Fruit fly (Drosophila melanogaster) whole organism, embryonic: ENCODE measurements around the gene Hpd.

Experiments used
- Abd-B ChIP-seq: fragments of 200-800 bp; sonication (Bioruptor generic); optimal IDR thresholded peaks from 2 replicates; lab custom pipeline; 2018; ENCODE audit warnings: missing biosample characterization, mild to moderate bottlenecking, missing genetic modification characterization, moderate library complexity
- Aef1 ChIP-seq: fragments of 200-800 bp; sonication (Bioruptor generic); IDR thresholded peaks from 3 replicates; pipeline ENCODE4 v1.3.6; 2022; ENCODE audit warnings: missing biosample characterization, missing genetic modification characterization
- B-H1 ChIP-seq: fragments of 200-800 bp; sonication (Bioruptor generic); IDR thresholded peaks from 3 replicates; pipeline ENCODE4 v1.3.6; 2022; ENCODE audit warnings: missing biosample characterization, missing genetic modification characterization
- Bteb2 ChIP-seq: fragments of 200-800 bp; sonication (Bioruptor generic); optimal IDR thresholded peaks from 2 replicates; lab custom pipeline; 2016; ENCODE audit warnings: missing biosample characterization, missing genetic modification characterization
- CG10274 ChIP-seq: fragments of 200-800 bp; sonication (Bioruptor generic); optimal IDR thresholded peaks from 3 replicates; lab custom pipeline; 2017; ENCODE audit warnings: missing biosample characterization, mild to moderate bottlenecking, missing genetic modification characterization
- CG10321 ChIP-seq: fragments of 200-800 bp; sonication (Bioruptor generic); IDR thresholded peaks from 2 replicates; pipeline ENCODE4 v1.3.6; 2022; ENCODE audit warnings: missing biosample characterization, missing genetic modification characterization
- CG10366 ChIP-seq: fragments of 200-800 bp; sonication (Bioruptor generic); IDR thresholded peaks from 2 replicates; pipeline ENCODE4 v1.3.6; 2022; ENCODE audit warnings: missing biosample characterization, missing genetic modification characterization
- CG1233 ChIP-seq: fragments of 200-800 bp; sonication (Bioruptor generic); optimal IDR thresholded peaks from 4 replicates; lab custom pipeline; 2018; ENCODE audit warnings: missing biosample characterization, mild to moderate bottlenecking, missing genetic modification characterization
- CG14710 ChIP-seq: fragments of 200-800 bp; sonication (Bioruptor generic); optimal IDR thresholded peaks from 3 replicates; lab custom pipeline; 2019; ENCODE audit warnings: missing biosample characterization, mild to moderate bottlenecking, missing genetic modification characterization, moderate library complexity
- CG14860 ChIP-seq: fragments of 200-800 bp; sonication (Bioruptor generic); IDR thresholded peaks from 3 replicates; pipeline ENCODE4 v1.3.6; 2022; ENCODE audit warnings: missing biosample characterization, missing genetic modification characterization; ENCODE audit not compliant: partially characterized antibody
- CG1529 ChIP-seq: fragments of 200-800 bp; sonication (Bioruptor generic); optimal IDR thresholded peaks from 3 replicates; lab custom pipeline; 2018; ENCODE audit warnings: missing biosample characterization, missing genetic modification characterization
- CG17361 ChIP-seq: fragments of 200-800 bp; sonication (Bioruptor generic); IDR thresholded peaks from 3 replicates; pipeline ENCODE4 v1.3.6; 2022; ENCODE audit warnings: missing biosample characterization, missing genetic modification characterization
- CG2120 ChIP-seq: fragments of 200-800 bp; sonication (Bioruptor generic); optimal IDR thresholded peaks from 3 replicates; lab custom pipeline; 2016; ENCODE audit warnings: missing biosample characterization, missing genetic modification characterization
- CG31224 ChIP-seq: fragments of 200-800 bp; sonication (Bioruptor generic); IDR thresholded peaks from 2 replicates; pipeline ENCODE4 v1.3.6; 2022; ENCODE audit warnings: missing biosample characterization, missing genetic modification characterization
- CG3281 ChIP-seq: fragments of 200-800 bp; sonication (Bioruptor generic); optimal IDR thresholded peaks from 3 replicates; lab custom pipeline; 2017; ENCODE audit warnings: missing biosample characterization, mild to moderate bottlenecking, missing genetic modification characterization
- CG34376 ChIP-seq: fragments of 200-800 bp; sonication (Bioruptor generic); optimal IDR thresholded peaks from 2 replicates; lab custom pipeline; 2018; ENCODE audit warnings: missing biosample characterization, mild to moderate bottlenecking, missing genetic modification characterization
- CG3847 ChIP-seq: fragments of 200-800 bp; sonication (Bioruptor generic); IDR thresholded peaks from 2 replicates; pipeline ENCODE4 v1.3.6; 2022; ENCODE audit warnings: missing biosample characterization, missing genetic modification characterization
- CG4360 ChIP-seq: fragments of 200-800 bp; sonication (Bioruptor generic); IDR thresholded peaks from 2 replicates; pipeline ENCODE4 v1.3.6; 2022; ENCODE audit warnings: missing biosample characterization, missing genetic modification characterization
- CG6813 ChIP-seq: fragments of 200-800 bp; sonication (Bioruptor generic); optimal IDR thresholded peaks from 2 replicates; lab custom pipeline; 2017; ENCODE audit warnings: missing biosample characterization, missing genetic modification characterization, mild to moderate bottlenecking, moderate library complexity, missing genetic modification reagents
- CG8359 ChIP-seq: fragments of 200-800 bp; sonication (Bioruptor generic); optimal IDR thresholded peaks from 2 replicates; lab custom pipeline; 2017; ENCODE audit warnings: missing biosample characterization, mild to moderate bottlenecking, missing genetic modification characterization, borderline replicate concordance
- CG8765 ChIP-seq: fragments of 200-800 bp; sonication (Bioruptor generic); IDR thresholded peaks from 2 replicates; pipeline ENCODE4 v1.3.6; 2022; ENCODE audit warnings: missing biosample characterization, missing genetic modification characterization
- CG8944 ChIP-seq: fragments of 200-800 bp; sonication (Bioruptor generic); optimal IDR thresholded peaks from 3 replicates; lab custom pipeline; 2016; ENCODE audit warnings: missing biosample characterization, missing genetic modification characterization
- CG9727 ChIP-seq: fragments of 200-800 bp; sonication (Bioruptor generic); optimal IDR thresholded peaks from 3 replicates; lab custom pipeline; 2017; ENCODE audit warnings: missing biosample characterization, mild to moderate bottlenecking, missing genetic modification characterization
- CG9932 ChIP-seq: fragments of 200-800 bp; sonication (Bioruptor generic); IDR thresholded peaks from 2 replicates; pipeline ENCODE4 v1.3.6; 2022; ENCODE audit warnings: missing biosample characterization, missing genetic modification characterization
- CrebB ChIP-seq: fragments of 200-800 bp; sonication (Bioruptor generic); optimal IDR thresholded peaks from 3 replicates; lab custom pipeline; 2018; ENCODE audit warnings: missing biosample characterization, mild to moderate bottlenecking, missing genetic modification characterization
- Dbx ChIP-seq: fragments of 200-800 bp; sonication (Bioruptor generic); IDR thresholded peaks from 3 replicates; pipeline ENCODE4 v1.3.6; 2022; ENCODE audit warnings: missing biosample characterization, missing genetic modification characterization
- Deaf1 ChIP-seq: fragments of 200-800 bp; optimal IDR thresholded peaks from 3 replicates; lab custom pipeline; 2019; ENCODE audit warnings: missing biosample characterization, mild to moderate bottlenecking, missing genetic modification characterization, moderate library complexity
- Elba2 ChIP-seq: fragments of 200-800 bp; sonication (Bioruptor generic); optimal IDR thresholded peaks from 3 replicates; lab custom pipeline; 2016; ENCODE audit warnings: missing biosample characterization, missing genetic modification characterization
- Hmx ChIP-seq: fragments of 200-800 bp; sonication (Bioruptor generic); optimal IDR thresholded peaks from 2 replicates; lab custom pipeline; 2016; ENCODE audit warnings: missing biosample characterization, missing genetic modification characterization
- MESR4 ChIP-seq: fragments of 200-800 bp; sonication (Bioruptor generic); optimal IDR thresholded peaks from 2 replicates; lab custom pipeline; 2018; ENCODE audit warnings: missing biosample characterization, mild to moderate bottlenecking, missing genetic modification characterization, moderate library complexity
- NK7.1 ChIP-seq: fragments of 200-800 bp; sonication (Bioruptor generic); optimal IDR thresholded peaks from 3 replicates; lab custom pipeline; 2016; ENCODE audit warnings: missing biosample characterization, missing genetic modification characterization
- Nf-YC ChIP-seq: fragments of 200-800 bp; optimal IDR thresholded peaks from 3 replicates; lab custom pipeline; 2019; ENCODE audit warnings: missing biosample characterization, mild to moderate bottlenecking, missing genetic modification characterization, moderate library complexity
- Opbp ChIP-seq: fragments of 200-800 bp; sonication (Bioruptor generic); IDR thresholded peaks from 3 replicates; pipeline ENCODE4 v1.3.6; 2022; ENCODE audit warnings: missing biosample characterization, missing genetic modification characterization; ENCODE audit not compliant: partially characterized antibody
- Optix ChIP-seq: fragments of 200-800 bp; sonication (Bioruptor generic); IDR thresholded peaks from 3 replicates; pipeline ENCODE4 v1.3.6; 2022; ENCODE audit warnings: missing biosample characterization, missing genetic modification characterization
- Sry-β ChIP-seq: fragments of 200-800 bp; sonication (Bioruptor generic); optimal IDR thresholded peaks from 2 replicates; lab custom pipeline; 2018; ENCODE audit warnings: missing biosample characterization, mild to moderate bottlenecking, missing genetic modification characterization, moderate library complexity
- Sry-δ ChIP-seq: fragments of 200-800 bp; sonication (Bioruptor generic); optimal IDR thresholded peaks from 2 replicates; lab custom pipeline; 2016; ENCODE audit warnings: missing biosample characterization, missing genetic modification characterization
- ato ChIP-seq: fragments of 200-800 bp; sonication (Bioruptor generic); IDR thresholded peaks from 2 replicates; pipeline ENCODE4 v1.3.6; 2022; ENCODE audit warnings: missing biosample characterization, missing genetic modification characterization; ENCODE audit not compliant: partially characterized antibody
- chif ChIP-seq, 2 experiments: fragments of 200-800 bp; sonication (Bioruptor generic); optimal IDR thresholded peaks; 3 replicates each; lab custom pipeline; 2016; ENCODE audit warnings: missing biosample characterization in 2 of 2, missing genetic modification characterization in 2 of 2
- dmrt11E ChIP-seq: fragments of 200-800 bp; sonication (Bioruptor generic); optimal IDR thresholded peaks from 3 replicates; lab custom pipeline; 2018; ENCODE audit warnings: missing biosample characterization, mild to moderate bottlenecking, missing genetic modification characterization, moderate library complexity
- ewg ChIP-seq: fragments of 200-800 bp; sonication (Bioruptor generic); optimal IDR thresholded peaks from 3 replicates; lab custom pipeline; 2017; ENCODE audit warnings: mild to moderate bottlenecking, missing biosample characterization, missing genetic modification reagents, missing genetic modification characterization
- fd64A ChIP-seq: fragments of 200-800 bp; sonication (Bioruptor generic); optimal IDR thresholded peaks from 3 replicates; lab custom pipeline; 2018; ENCODE audit warnings: missing biosample characterization, mild to moderate bottlenecking, missing genetic modification characterization
- gcm ChIP-seq: fragments of 200-800 bp; sonication (Bioruptor generic); optimal IDR thresholded peaks from 2 replicates; lab custom pipeline; 2019; ENCODE audit warnings: missing biosample characterization, mild to moderate bottlenecking, missing genetic modification characterization, moderate library complexity
- grn ChIP-seq: fragments of 200-800 bp; sonication (Bioruptor generic); optimal IDR thresholded peaks from 3 replicates; lab custom pipeline; 2017; ENCODE audit warnings: missing biosample characterization, missing genetic modification characterization
- maf-S ChIP-seq: fragments of 200-800 bp; sonication (Bioruptor generic); optimal IDR thresholded peaks from 2 replicates; lab custom pipeline; 2016; ENCODE audit warnings: missing biosample characterization, missing genetic modification characterization
- p53 ChIP-seq: fragments of 200-800 bp; sonication (Bioruptor generic); optimal IDR thresholded peaks from 2 replicates; lab custom pipeline; 2016; ENCODE audit warnings: missing biosample characterization, missing genetic modification characterization
- repo ChIP-seq: fragments of 200-800 bp; sonication (Bioruptor generic); optimal IDR thresholded peaks from 2 replicates; lab custom pipeline; 2016; ENCODE audit warnings: missing biosample characterization, missing genetic modification characterization
- slbo ChIP-seq: fragments of 200-800 bp; sonication (Bioruptor generic); IDR thresholded peaks from 2 replicates; pipeline ENCODE4 v1.3.6; 2022; ENCODE audit warnings: missing biosample characterization, missing genetic modification characterization
- so ChIP-seq: fragments of 200-800 bp; sonication (Bioruptor generic); IDR thresholded peaks from 3 replicates; pipeline ENCODE4 v1.3.6; 2022; ENCODE audit warnings: missing biosample characterization, missing genetic modification characterization
- ssp ChIP-seq: fragments of 200-800 bp; sonication (Bioruptor generic); IDR thresholded peaks from 2 replicates; pipeline ENCODE4 v1.3.6; 2022; ENCODE audit warnings: missing biosample characterization, missing genetic modification characterization
- trem ChIP-seq: fragments of 200-800 bp; optimal IDR thresholded peaks from 3 replicates; lab custom pipeline; 2019; ENCODE audit warnings: missing biosample characterization, mild to moderate bottlenecking, missing genetic modification characterization, moderate library complexity
- tup ChIP-seq: fragments of 200-800 bp; sonication (Bioruptor generic); optimal IDR thresholded peaks from 2 replicates; lab custom pipeline; 2016; ENCODE audit warnings: missing biosample characterization, mild to moderate bottlenecking, missing genetic modification characterization, moderate library complexity

Hpd gene

DNA sequence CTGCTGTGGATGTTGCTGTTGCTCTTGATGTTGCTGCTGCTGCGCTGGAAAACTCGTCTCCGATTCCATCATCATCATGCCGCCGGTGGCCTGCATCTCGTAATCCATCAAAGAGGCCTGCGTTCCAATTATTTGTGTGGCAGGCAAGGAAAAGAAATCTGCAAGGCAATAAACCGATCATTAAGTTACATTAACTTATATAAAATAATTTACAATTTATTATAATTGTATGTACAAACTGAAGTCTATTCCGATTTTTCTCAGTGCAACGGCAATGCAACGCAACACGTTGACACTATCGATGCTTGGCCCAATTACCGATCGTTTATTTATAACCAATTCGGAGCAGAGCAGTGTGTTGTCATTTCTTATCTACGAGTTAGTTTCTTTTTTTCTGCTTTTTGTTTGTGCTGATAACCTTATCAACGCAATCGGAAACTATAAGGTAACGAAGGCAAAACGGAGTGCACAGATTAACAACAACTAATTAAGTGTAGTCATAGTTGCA, 31.4 kb upstream of the Hpd start:
- TF ChIP-seq grn (GFP tag; lab: Kevin White, UChicago) = peak; percentile 83
- TF ChIP-seq ewg (GFP tag; lab: Kevin White, UChicago) = peak; percentile 10
- peak; percentile 43; the same call in 1 of the 2 replicates for TF ChIP-seq CG10366 (GFP tag; lab: Robert Waterston, UW)
- no peak for TF ChIP-seq ato (GFP tag; lab: Robert Waterston, UW)
- TF ChIP-seq chif (GFP tag; optimal IDR thresholded peaks at IDR 0.05; lab: Kevin White, UChicago) = no peak
- TF ChIP-seq CG9932 (GFP tag; lab: Robert Waterston, UW) = no peak
- peak; percentile 19 for TF ChIP-seq CG1233 (GFP tag; lab: Kevin White, UChicago)
- TF ChIP-seq Hmx = no peak
- peak; percentile 32 for TF ChIP-seq CG14710 (tag; lab: Kevin White, UChicago)
- TF ChIP-seq CG17361 (GFP tag; lab: Robert Waterston, UW) = no peak
- TF ChIP-seq NK7.1 (GFP tag; lab: Kevin White, UChicago) = no peak
- no peak for TF ChIP-seq CG2120 (GFP tag; lab: Kevin White, UChicago)
- TF ChIP-seq gcm (GFP tag; lab: Kevin White, UChicago) = peak; percentile 44
- no peak for TF ChIP-seq Sry-δ (GFP tag; lab: Kevin White, UChicago)
- peak; percentile 49 for TF ChIP-seq fd64A (GFP tag; lab: Kevin White, UChicago)
- no peak for TF ChIP-seq trem (tag; lab: Kevin White, UChicago)
- TF ChIP-seq CG8765 (GFP tag; lab: Robert Waterston, UW) = no peak
- TF ChIP-seq Abd-B (GFP tag; lab: Kevin White, UChicago) = no peak
- no peak for TF ChIP-seq B-H1 (GFP tag; lab: Robert Waterston, UW)
- TF ChIP-seq p53 (GFP tag; lab: Kevin White, UChicago) = no peak
- TF ChIP-seq Aef1 (GFP tag; lab: Robert Waterston, UW) = peak; percentile 49; the same call in 2 of the 3 replicates
- TF ChIP-seq maf-S = no peak
- peak; percentile 31 for TF ChIP-seq CG10274
- TF ChIP-seq Bteb2 = no peak
- TF ChIP-seq Sry-β (GFP tag; lab: Kevin White, UChicago) = no peak
- peak; percentile 20; the same call in 1 of the 2 replicates for TF ChIP-seq ssp (GFP tag; lab: Robert Waterston, UW)
- TF ChIP-seq Dbx (GFP tag; lab: Robert Waterston, UW) = no peak
- no peak for TF ChIP-seq CG14860 (GFP tag; lab: Robert Waterston, UW)
- TF ChIP-seq CG3281 (GFP tag; lab: Kevin White, UChicago) = peak; percentile 33
- peak; percentile 24 for TF ChIP-seq CG9727 (GFP tag; lab: Kevin White, UChicago)
- TF ChIP-seq repo (GFP tag; lab: Kevin White, UChicago) = no peak
- peak; percentile 67 for TF ChIP-seq CG34376 (GFP tag; lab: Kevin White, UChicago)
- no peak for TF ChIP-seq so (GFP tag; lab: Robert Waterston, UW)
- TF ChIP-seq Nf-YC (tag; lab: Kevin White, UChicago) = peak; percentile 33
- TF ChIP-seq CG4360 (GFP tag; lab: Robert Waterston, UW) = no peak
- TF ChIP-seq CG8359 (GFP tag; lab: Kevin White, UChicago) = peak; percentile 5
- TF ChIP-seq CG31224 (GFP tag; lab: Robert Waterston, UW) = no peak
- peak; percentile 40 for TF ChIP-seq dmrt11E (tag; lab: Kevin White, UChicago)
- TF ChIP-seq CrebB (tag; lab: Kevin White, UChicago) = no peak
- no peak for TF ChIP-seq CG8944 (GFP tag; lab: Kevin White, UChicago)
- peak; percentile 33 for TF ChIP-seq Deaf1
- TF ChIP-seq Elba2 = no peak
- no peak for TF ChIP-seq Opbp
- TF ChIP-seq CG10321 = 0 out of 2 replicates have a peak, but pooled peaks have one; percentile 19
- TF ChIP-seq MESR4 (GFP tag; lab: Kevin White, UChicago) = no peak
- 0 out of 2 replicates have a peak, but pooled peaks have one; percentile 10 for TF ChIP-seq CG3847 (GFP tag; lab: Robert Waterston, UW)
- no peak for TF ChIP-seq tup (GFP tag; lab: Kevin White, UChicago)
- TF ChIP-seq CG6813 = peak; percentile 68
- peak; percentile 37 for TF ChIP-seq CG1529 (GFP tag; lab: Kevin White, UChicago)
- peak; percentile 42; the same call in 1 of the 2 replicates for TF ChIP-seq slbo (GFP tag; lab: Robert Waterston, UW)
- TF ChIP-seq Optix = peak; percentile 61; the same call in 2 of the 3 replicates
